Worm (Caenorhabditis elegans) whole organism, midembryonic: Measurements from ENCODE around the gene F58F12.2.

Experiments
- flt-1 ChIP-seq: fragments of 200-800 bp; sonication (Bioruptor generic); IDR thresholded peaks from 2 replicates; pipeline ENCODE4 v1.3.6; 2022; ENCODE audit warnings: missing genetic modification characterization, missing compliant biosample characterization
- klf-2 ChIP-seq: fragments of 200-800 bp; sonication (Bioruptor generic); conservative IDR thresholded peaks from 2 replicates; pipeline ENCODE4 v1.3.6; 2022; ENCODE audit warnings: missing genetic modification reagents, missing genetic modification characterization, missing compliant biosample characterization
- med-1 ChIP-seq: sonication (generic microtip); optimal IDR thresholded peaks from 2 replicates; lab custom pipeline; 2017; ENCODE audit warnings: missing genetic modification characterization, mild to moderate bottlenecking, missing compliant biosample characterization, antibody characterized with exemption, missing genetic modification reagents; ENCODE audit not compliant: insufficient read depth

- TF ChIP-seq klf-2 = no peak
- no peak for TF ChIP-seq med-1 (GFP tag; lab: Kevin White, UChicago)
- TF ChIP-seq flt-1 (GFP tag; lab: Robert Waterston, UW) = no peak
These were observed 3.4 kb upstream of the F58F12.2 start, which contains the start of gene F58F12.3 for ce11 chrII:6391195-6391594.
